Worm (Caenorhabditis elegans): Measurements from ENCODE around the gene haf-2.

DNA sequence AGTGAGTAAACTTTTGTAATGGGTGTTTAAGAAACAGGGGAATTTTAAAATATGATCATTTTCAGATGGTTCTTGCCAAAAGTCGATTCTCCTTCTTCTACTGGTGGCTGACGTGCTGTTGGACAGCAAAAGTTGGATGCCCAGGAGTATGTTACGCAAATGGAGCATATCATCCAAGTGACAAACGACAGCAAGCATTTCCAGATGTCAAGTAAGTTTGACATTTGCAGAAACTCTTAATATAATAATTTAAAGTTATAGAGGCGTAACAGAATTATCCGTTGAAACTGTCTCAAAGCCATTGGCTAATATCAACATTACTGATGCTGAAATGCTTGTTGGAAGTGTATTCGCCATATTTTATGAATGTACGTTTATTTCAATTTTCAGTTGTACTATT is 8.2 kb downstream of the haf-2 start:
- TF ChIP-seq nhr-237 (tag; optimal IDR thresholded peaks at IDR 0.05) (no peak), elt-1 (tag; optimal IDR thresholded peaks at IDR 0.05) (no peak), blmp-1 (tag; optimal IDR thresholded peaks at IDR 0.05; ENCODE audit: insufficient read depth) (no peak), F13H6.1 (tag; optimal IDR thresholded peaks at IDR 0.05) (no peak), nhr-77 (tag; optimal IDR thresholded peaks at IDR 0.05) (no peak)
